Worm (Caenorhabditis elegans) whole organism, dauer: ENCODE results near the gene C43H6.12.

Experiments
- unc-62 ChIP-seq: sonication (generic microtip); optimal IDR thresholded peaks from 2 replicates; lab custom pipeline; 2017; ENCODE audit warnings: missing biosample characterization, missing genetic modification reagents, missing genetic modification characterization

C43H6.12 gene

ce11 chrX:2401883-2402282 is 7.5 kb upstream of the C43H6.12 start, which contains the start of gene dhhc-9:
Gene dhhc-9, minus strand, starts transcription at chrX:2402036.
- no peak for TF ChIP-seq unc-62

- no peak for TF ChIP-seq unc-62
These were observed 5.7 kb upstream of the C43H6.12 start, which contains the start of gene C43H6.4 for ce11 chrX:2403724-2404123. Gene C43H6.4, plus strand, starts transcription at chrX:2404024.

- no peak for TF ChIP-seq unc-62
These were observed 2.2 kb upstream of the C43H6.12 start, which contains the start of gene mtpn-1 for ce11 chrX:2407167-2407566. Gene mtpn-1, plus strand, starts transcription at chrX:2407467.

- TF ChIP-seq unc-62 = no peak
These were observed 1.6 kb downstream of the C43H6.12 start for ce11 chrX:2410978-2411377.

ce11 chrX:2413277-2413676 is 3.9 kb downstream of the C43H6.12 start, which contains the start of gene hlh-15:
Gene hlh-15, minus strand, starts transcription at chrX:2413377.
- no peak for TF ChIP-seq unc-62

ce11 chrX:2419777-2420176 is 10.4 kb downstream of the C43H6.12 start, which contains the start of gene glr-7:
Gene glr-7, minus strand, starts transcription at chrX:2419877.
- no peak for TF ChIP-seq unc-62

ce11 chrX:2422123-2422522 is 12.7 kb downstream of the C43H6.12 start:
- no peak for TF ChIP-seq unc-62

ce11 chrX:2425284-2425683 is 15.9 kb downstream of the C43H6.12 start:
- no peak for TF ChIP-seq unc-62

- no peak for TF ChIP-seq unc-62
These were observed 17.5 kb downstream of the C43H6.12 start for ce11 chrX:2426932-2427331.

- no peak for TF ChIP-seq unc-62
These were observed 18.0 kb downstream of the C43H6.12 start, which contains the start of gene gcy-31 for ce11 chrX:2427404-2427803. Gene gcy-31, minus strand, starts transcription at chrX:2427504.

ce11 chrX:2430317-2430716 is 20.9 kb downstream of the C43H6.12 start:
- no peak for TF ChIP-seq unc-62

ce11 chrX:2432459-2432858 is 23.1 kb downstream of the C43H6.12 start:
- TF ChIP-seq unc-62 = no peak

ce11 chrX:2433805-2434204 is 24.4 kb downstream of the C43H6.12 start:
- no peak for TF ChIP-seq unc-62

- TF ChIP-seq unc-62 = no peak
These were observed 25.9 kb downstream of the C43H6.12 start for ce11 chrX:2435353-2435752.

- no peak for TF ChIP-seq unc-62
These were observed 29.4 kb downstream of the C43H6.12 start, which contains the start of gene gid-2 for ce11 chrX:2438857-2439256. Gene gid-2, minus strand, starts transcription at chrX:2438957.

ce11 chrX:2439309-2439708 is 29.9 kb downstream of the C43H6.12 start:
- TF ChIP-seq unc-62 = no peak

ce11 chrX:2439728-2440127 is 30.3 kb downstream of the C43H6.12 start:
- TF ChIP-seq unc-62 = no peak

ce11 chrX:2441163-2441562 is 31.8 kb downstream of the C43H6.12 start:
- no peak for TF ChIP-seq unc-62

- TF ChIP-seq unc-62 = no peak
These were observed 33.9 kb downstream of the C43H6.12 start, which contains the start of gene T07D1.3 for ce11 chrX:2443304-2443703. Gene T07D1.3, minus strand, starts transcription at chrX:2443404.
